Worm (Caenorhabditis elegans) whole organism, L2 larva: ENCODE measurements around the gene ttbk-2.1.
"Not testable (repeated sequence)": the region's sequence is repeated elsewhere in the genome, so short reads cannot be mapped to it uniquely, and the experiment has no call there.

Experiments
- ama-1 ChIP-seq: fragments of 150-350 bp; optimal IDR thresholded peaks from 2 replicates; lab custom pipeline; 2018; ENCODE audit warnings: inconsistent platforms
- ceh-82 ChIP-seq: fragments of 150-350 bp; optimal IDR thresholded peaks from 2 replicates; lab custom pipeline; 2014; ENCODE audit warnings: missing biosample characterization, missing genetic modification characterization
- elt-1 ChIP-seq: fragments of 150-350 bp; optimal IDR thresholded peaks from 2 replicates; lab custom pipeline; 2014; ENCODE audit warnings: missing biosample characterization, missing genetic modification characterization
- fos-1 ChIP-seq: fragments of 150-350 bp; optimal IDR thresholded peaks from 2 replicates; lab custom pipeline; 2014; ENCODE audit warnings: missing biosample characterization, missing genetic modification characterization
- gmeb-1 ChIP-seq: fragments of 150-350 bp; optimal IDR thresholded peaks from 2 replicates; lab custom pipeline; 2014; ENCODE audit warnings: missing biosample characterization, missing genetic modification characterization
- lin-13 ChIP-seq: fragments of 150-350 bp; optimal IDR thresholded peaks from 2 replicates; lab custom pipeline; 2014; ENCODE audit warnings: missing biosample characterization, missing genetic modification reagents, missing genetic modification characterization
- lin-39 ChIP-seq: fragments of 150-350 bp; optimal IDR thresholded peaks from 2 replicates; lab custom pipeline; 2014; ENCODE audit warnings: missing biosample characterization, missing genetic modification reagents, missing genetic modification characterization
- lsy-2 ChIP-seq, 2 experiments: fragments of 150-350 bp in 1 of 2; sonication (generic microtip) in 1 of 2; optimal IDR thresholded peaks; 2 replicates each; lab custom pipeline; 2014 to 2017; ENCODE audit warnings: missing biosample characterization in 2 of 2, missing genetic modification characterization in 2 of 2
- mab-5 ChIP-seq: fragments of 150-350 bp; optimal IDR thresholded peaks from 2 replicates; lab custom pipeline; 2014; ENCODE audit warnings: missing biosample characterization, missing genetic modification characterization
- mbf-1 ChIP-seq: sonication (generic microtip); optimal IDR thresholded peaks from 2 replicates; lab custom pipeline; 2017; ENCODE audit warnings: missing biosample characterization, missing genetic modification characterization
- mdl-1 ChIP-seq, 2 experiments: fragments of 150-350 bp in 1 of 2; sonication (generic microtip) in 1 of 2; optimal IDR thresholded peaks; 2 replicates each; lab custom pipeline; 2017; ENCODE audit warnings: missing biosample characterization in 2 of 2, missing genetic modification characterization in 2 of 2
- nhr-11 ChIP-seq: fragments of 150-350 bp; optimal IDR thresholded peaks from 2 replicates; lab custom pipeline; 2014; ENCODE audit warnings: missing biosample characterization, missing genetic modification characterization
- nhr-23 ChIP-seq: fragments of 150-350 bp; optimal IDR thresholded peaks from 2 replicates; lab custom pipeline; 2014; ENCODE audit warnings: missing biosample characterization, missing genetic modification reagents, missing genetic modification characterization
- nhr-25 ChIP-seq: fragments of 150-350 bp; sonication (generic microtip); optimal IDR thresholded peaks from 3 replicates; lab custom pipeline; 2014; ENCODE audit warnings: missing biosample characterization, missing genetic modification characterization
- nhr-77 ChIP-seq: fragments of 150-350 bp; optimal IDR thresholded peaks from 2 replicates; lab custom pipeline; 2014; ENCODE audit warnings: missing biosample characterization, missing genetic modification characterization
- snpc-4 ChIP-seq: fragments of 150-350 bp; optimal IDR thresholded peaks from 2 replicates; lab custom pipeline; 2014; ENCODE audit warnings: missing biosample characterization, missing genetic modification characterization
- unc-62 ChIP-seq: fragments of 150-350 bp; optimal IDR thresholded peaks from 2 replicates; lab custom pipeline; 2014; ENCODE audit warnings: missing biosample characterization, missing genetic modification reagents, missing genetic modification characterization
- ztf-1 ChIP-seq: fragments of 200-800 bp; sonication (Bioruptor generic); conservative IDR thresholded peaks from 2 replicates; pipeline ENCODE4 v1.3.6; 2022; ENCODE audit warnings: missing genetic modification characterization, missing compliant biosample characterization

The ttbk-2.1 gene

DNA sequence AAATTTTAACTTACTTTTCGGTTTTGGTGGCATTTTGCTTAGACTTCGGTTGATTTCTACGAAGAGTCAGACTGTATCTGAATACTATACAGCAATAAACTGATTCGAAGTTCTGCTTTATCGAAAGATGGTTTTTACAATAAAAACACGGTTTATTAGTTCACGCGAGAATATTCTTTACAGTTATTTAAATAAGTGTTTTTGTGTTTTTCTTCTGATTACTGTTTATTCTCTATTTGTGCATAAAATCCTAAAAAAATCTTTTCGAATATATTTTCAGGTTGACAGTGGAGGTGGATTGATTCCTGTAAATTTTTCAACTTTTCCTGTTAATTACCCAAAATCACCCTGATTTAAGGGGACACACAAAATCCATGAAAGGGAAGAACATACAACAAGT is 47.6 kb downstream of the ttbk-2.1 start, which contains the start of gene ZK354.8:
Gene ZK354.8, minus strand, starts transcription at position 101 of the 400 bp plus-strand sequence.
- TF ChIP-seq nhr-23 (tag; lab: Kevin White, UChicago) (no peak), snpc-4 (no peak), ceh-82 (tag; lab: Kevin White, UChicago) (no peak), lin-39 (no peak), nhr-11 (tag; lab: Kevin White, UChicago) (no peak), mbf-1 (tag; lab: Kevin White, UChicago) (no peak), mab-5 (tag; lab: Kevin White, UChicago) (no peak), nhr-25 (no peak), nhr-77 (tag; lab: Kevin White, UChicago) (no peak), fos-1 (no peak), ama-1 (no peak), lsy-2 (tag; optimal IDR thresholded peaks at IDR 0.05; lab: Kevin White, UChicago) (no peak), ztf-1 (no peak), mdl-1 (tag; optimal IDR thresholded peaks at IDR 0.05; lab: Kevin White, UChicago) (no peak), elt-1 (tag; lab: Kevin White, UChicago) (no peak), lin-13 (GFP tag; lab: Kevin White, UChicago) (no peak)
- TF ChIP-seq, all 48 proteins: peak for 0

DNA sequence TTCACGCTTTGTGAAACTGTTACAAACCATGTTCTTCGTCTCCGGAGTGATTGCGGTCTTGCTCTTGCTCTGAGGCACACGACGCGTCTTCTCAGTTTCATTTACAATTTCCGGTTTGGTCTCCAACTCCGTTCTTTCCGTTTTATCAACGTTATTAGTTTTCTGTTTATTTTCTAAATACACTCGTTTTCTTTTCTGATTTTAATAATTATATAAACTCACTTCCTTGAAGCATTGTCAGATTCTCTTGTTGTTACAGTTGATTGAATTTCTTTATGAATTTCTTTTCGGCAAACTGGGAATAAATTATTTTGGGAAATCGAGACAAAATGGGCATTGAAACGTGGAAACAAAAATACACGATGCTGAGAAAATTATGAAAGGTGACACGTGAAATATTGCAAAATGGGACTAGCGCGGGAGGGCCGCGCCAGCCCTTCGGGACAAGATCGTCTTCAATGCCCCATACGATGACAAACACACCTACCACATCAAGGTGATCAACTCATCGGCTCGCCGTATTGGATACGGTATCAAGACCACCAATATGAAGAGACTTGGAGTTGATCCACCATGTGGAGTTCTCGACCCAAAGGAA is 49.7 kb downstream of the ttbk-2.1 start, which contains the start of the genes ZK354.9 and msp-58:
Gene ZK354.9, minus strand, starts transcription at position 101 of the 598 bp plus-strand sequence.
Gene msp-58, plus strand, starts transcription at position 548 of the 598 bp plus-strand sequence.
- not testable (repeated sequence) for TF ChIP-seq ceh-82 (tag; lab: Kevin White, UChicago); gmeb-1 (tag; lab: Kevin White, UChicago); unc-62 (GFP tag; lab: Kevin White, UChicago)
